Worm (Caenorhabditis elegans) whole organism, L2 larva: Measurements from ENCODE around the gene F54E2.5.

Experiments used
- C34F6.9 ChIP-seq: fragments of 150-350 bp; optimal IDR thresholded peaks from 2 replicates; lab custom pipeline; 2014; ENCODE audit warnings: missing biosample characterization, missing genetic modification characterization
- F13H6.1 ChIP-seq: sonication (generic microtip); optimal IDR thresholded peaks from 2 replicates; lab custom pipeline; 2016; ENCODE audit warnings: missing genetic modification characterization, missing compliant biosample characterization
- ZK546.5 ChIP-seq: sonication (generic microtip); optimal IDR thresholded peaks from 2 replicates; lab custom pipeline; 2017; ENCODE audit warnings: missing biosample characterization, missing genetic modification characterization
- alr-1 ChIP-seq: fragments of 150-350 bp; optimal IDR thresholded peaks from 2 replicates; lab custom pipeline; 2014; ENCODE audit warnings: missing biosample characterization, missing genetic modification characterization
- ama-1 ChIP-seq: fragments of 150-350 bp; optimal IDR thresholded peaks from 2 replicates; lab custom pipeline; 2018; ENCODE audit warnings: inconsistent platforms
- ceh-16 ChIP-seq: fragments of 150-350 bp; optimal IDR thresholded peaks from 2 replicates; lab custom pipeline; 2014; ENCODE audit warnings: missing biosample characterization, missing genetic modification characterization
- crh-2 ChIP-seq: sonication (generic microtip); optimal IDR thresholded peaks from 2 replicates; lab custom pipeline; 2017; ENCODE audit warnings: missing biosample characterization, missing genetic modification characterization
- dmd-4 ChIP-seq: sonication (generic microtip); optimal IDR thresholded peaks from 2 replicates; lab custom pipeline; 2017; ENCODE audit warnings: missing biosample characterization, missing genetic modification characterization
- elt-1 ChIP-seq: fragments of 150-350 bp; optimal IDR thresholded peaks from 2 replicates; lab custom pipeline; 2014; ENCODE audit warnings: missing biosample characterization, missing genetic modification characterization
- elt-3 ChIP-seq: sonication (generic microtip); optimal IDR thresholded peaks from 2 replicates; lab custom pipeline; 2017; ENCODE audit warnings: missing biosample characterization, missing genetic modification characterization
- gmeb-1 ChIP-seq: fragments of 150-350 bp; optimal IDR thresholded peaks from 2 replicates; lab custom pipeline; 2014; ENCODE audit warnings: missing biosample characterization, missing genetic modification characterization
- lin-11 ChIP-seq: fragments of 150-350 bp; sonication (generic microtip); optimal IDR thresholded peaks from 2 replicates; lab custom pipeline; 2014; ENCODE audit warnings: missing biosample characterization, missing genetic modification characterization, inconsistent platforms, mixed read lengths
- lin-39 ChIP-seq: fragments of 150-350 bp; optimal IDR thresholded peaks from 2 replicates; lab custom pipeline; 2014; ENCODE audit warnings: missing biosample characterization, missing genetic modification reagents, missing genetic modification characterization
- lsy-2 ChIP-seq, 2 experiments: fragments of 150-350 bp in 1 of 2; sonication (generic microtip) in 1 of 2; optimal IDR thresholded peaks; 2 replicates each; lab custom pipeline; 2014 to 2017; ENCODE audit warnings: missing biosample characterization in 2 of 2, missing genetic modification characterization in 2 of 2
- mab-5 ChIP-seq: fragments of 150-350 bp; optimal IDR thresholded peaks from 2 replicates; lab custom pipeline; 2014; ENCODE audit warnings: missing biosample characterization, missing genetic modification characterization
- mdl-1 ChIP-seq, 2 experiments: fragments of 150-350 bp in 1 of 2; sonication (generic microtip) in 1 of 2; optimal IDR thresholded peaks; 2 replicates each; lab custom pipeline; 2017; ENCODE audit warnings: missing biosample characterization in 2 of 2, missing genetic modification characterization in 2 of 2
- nhr-11 ChIP-seq: fragments of 150-350 bp; optimal IDR thresholded peaks from 2 replicates; lab custom pipeline; 2014; ENCODE audit warnings: missing biosample characterization, missing genetic modification characterization
- nhr-12 ChIP-seq: fragments of 150-350 bp; optimal IDR thresholded peaks from 2 replicates; lab custom pipeline; 2014; ENCODE audit warnings: missing biosample characterization, missing genetic modification characterization
- nhr-129 ChIP-seq: fragments of 150-350 bp; optimal IDR thresholded peaks from 2 replicates; lab custom pipeline; 2014; ENCODE audit warnings: missing biosample characterization, missing genetic modification characterization
- nhr-21 ChIP-seq: fragments of 150-350 bp; optimal IDR thresholded peaks from 2 replicates; lab custom pipeline; 2014; ENCODE audit warnings: missing biosample characterization, missing genetic modification characterization
- nhr-237 ChIP-seq: fragments of 150-350 bp; optimal IDR thresholded peaks from 2 replicates; lab custom pipeline; 2014; ENCODE audit warnings: missing biosample characterization, missing genetic modification characterization
- nhr-6 ChIP-seq: fragments of 150-350 bp; optimal IDR thresholded peaks from 2 replicates; lab custom pipeline; 2014; ENCODE audit warnings: missing biosample characterization, missing genetic modification characterization
- nhr-77 ChIP-seq: fragments of 150-350 bp; optimal IDR thresholded peaks from 2 replicates; lab custom pipeline; 2014; ENCODE audit warnings: missing biosample characterization, missing genetic modification characterization
- peb-1 ChIP-seq: fragments of 150-350 bp; optimal IDR thresholded peaks from 2 replicates; lab custom pipeline; 2014; ENCODE audit warnings: missing biosample characterization, missing genetic modification characterization
- skn-1 ChIP-seq: sonication (generic microtip); optimal IDR thresholded peaks from 2 replicates; lab custom pipeline; 2017; ENCODE audit warnings: missing biosample characterization, missing genetic modification characterization
- sma-3 ChIP-seq: sonication (generic microtip); optimal IDR thresholded peaks from 2 replicates; lab custom pipeline; 2016; ENCODE audit warnings: missing genetic modification reagents, missing genetic modification characterization, missing compliant biosample characterization
- sma-9 ChIP-seq, 2 experiments: fragments of 150-350 bp in 1 of 2; sonication (generic microtip) in 1 of 2; optimal IDR thresholded peaks; 2 replicates each; lab custom pipeline; 2014 to 2016; ENCODE audit warnings: missing genetic modification characterization in 2 of 2, mild to moderate bottlenecking in 1 of 2, missing biosample characterization in 1 of 2, missing compliant biosample characterization in 1 of 2, missing genetic modification reagents in 1 of 2, moderate library complexity in 1 of 2
- snpc-4 ChIP-seq: fragments of 150-350 bp; optimal IDR thresholded peaks from 2 replicates; lab custom pipeline; 2014; ENCODE audit warnings: missing biosample characterization, missing genetic modification characterization
- unc-55 ChIP-seq: fragments of 150-350 bp; sonication (generic microtip); optimal IDR thresholded peaks from 3 replicates; lab custom pipeline; 2014; ENCODE audit warnings: missing biosample characterization, missing genetic modification reagents, missing genetic modification characterization
- zag-1 ChIP-seq: fragments of 150-350 bp; optimal IDR thresholded peaks from 2 replicates; lab custom pipeline; 2014; ENCODE audit warnings: missing biosample characterization, missing genetic modification characterization
- ztf-1 ChIP-seq: fragments of 200-800 bp; sonication (Bioruptor generic); conservative IDR thresholded peaks from 2 replicates; pipeline ENCODE4 v1.3.6; 2022; ENCODE audit warnings: missing genetic modification characterization, missing compliant biosample characterization
- ztf-4 ChIP-seq: fragments of 150-350 bp; optimal IDR thresholded peaks from 2 replicates; lab custom pipeline; 2014; ENCODE audit warnings: missing biosample characterization, missing genetic modification characterization

F54E2.5 gene

ce11 chrV:2815956-2816355 lies at the start of gene F54E2.5:
TSS of gene F54E2.5 (minus strand) at chrV:2816056.
- TF ChIP-seq C34F6.9 (tag; lab: Kevin White, UChicago) (no peak), ceh-16 (tag; lab: Kevin White, UChicago) (no peak)

ce11 chrV:2864899-2865298 lies 49.0 kb upstream of the F54E2.5 start, which contains the start of gene srh-240:
TSS of gene srh-240 (plus strand) at chrV:2865199.
- TF ChIP-seq mdl-1 (tag; optimal IDR thresholded peaks at IDR 0.05; lab: Kevin White, UChicago) = no peak

- no peak for TF ChIP-seq unc-55 (GFP tag; lab: Kevin White, UChicago)
- no peak for TF ChIP-seq F13H6.1 (tag; lab: Kevin White, UChicago)
- no peak for TF ChIP-seq mab-5 (tag; lab: Kevin White, UChicago)
- no peak for TF ChIP-seq C34F6.9 (tag; lab: Kevin White, UChicago)
- TF ChIP-seq nhr-77 (tag; lab: Kevin White, UChicago) = no peak
- TF ChIP-seq alr-1 = no peak
- no peak for TF ChIP-seq lin-39 (tag; lab: Kevin White, UChicago)
- TF ChIP-seq lin-11 = no peak
- no peak for TF ChIP-seq nhr-6 (tag; lab: Kevin White, UChicago)
- TF ChIP-seq sma-3 = no peak
- no peak for TF ChIP-seq lsy-2 (tag; optimal IDR thresholded peaks at IDR 0.05; lab: Kevin White, UChicago)
- TF ChIP-seq ceh-16 (tag; lab: Kevin White, UChicago) = no peak
- no peak for TF ChIP-seq nhr-129 (tag; lab: Kevin White, UChicago)
- TF ChIP-seq ztf-1 (GFP tag; lab: Robert Waterston, UW) = no peak
- no peak for TF ChIP-seq nhr-12 (tag; lab: Kevin White, UChicago)
- TF ChIP-seq, all 48 proteins: peak for 0
These were observed 47.2 kb upstream of the F54E2.5 start, which contains the start of gene srh-272 for ce11 chrV:2863033-2863432. TSS of gene srh-272 (plus strand) at chrV:2863333.

ce11 chrV:2861505-2861904 lies 45.6 kb upstream of the F54E2.5 start, which contains the start of gene srh-270:
TSS of gene srh-270 (minus strand) at chrV:2861605.
- no peak for TF ChIP-seq ama-1 (lab: Kevin White, UChicago)
- TF ChIP-seq unc-55 (GFP tag; lab: Kevin White, UChicago) = no peak
- TF ChIP-seq nhr-6 (tag; lab: Kevin White, UChicago) = no peak
- no peak for TF ChIP-seq sma-3
- TF ChIP-seq elt-1 = no peak
- no peak for TF ChIP-seq nhr-129 (tag; lab: Kevin White, UChicago)
- TF ChIP-seq C34F6.9 (tag; lab: Kevin White, UChicago) = no peak
- TF ChIP-seq nhr-237 (tag; lab: Kevin White, UChicago) = no peak
- no peak for TF ChIP-seq skn-1 (tag; lab: Kevin White, UChicago)
- TF ChIP-seq ztf-4 (tag; lab: Kevin White, UChicago) = no peak
- TF ChIP-seq nhr-11 = no peak
- no peak for TF ChIP-seq dmd-4 (tag; lab: Kevin White, UChicago)
- no peak for TF ChIP-seq gmeb-1 (tag; lab: Kevin White, UChicago)
- no peak for TF ChIP-seq mdl-1 (tag; optimal IDR thresholded peaks at IDR 0.05; lab: Kevin White, UChicago)
- TF ChIP-seq ceh-16 (tag; lab: Kevin White, UChicago) = no peak
- no peak for TF ChIP-seq snpc-4 (tag; lab: Kevin White, UChicago)

- no peak for TF ChIP-seq zag-1
- TF ChIP-seq nhr-21 (tag; lab: Kevin White, UChicago) = no peak
- no peak for TF ChIP-seq snpc-4 (tag; lab: Kevin White, UChicago)
- no peak for TF ChIP-seq ZK546.5
- TF ChIP-seq gmeb-1 (tag; lab: Kevin White, UChicago) = no peak
- TF ChIP-seq ztf-4 (tag; lab: Kevin White, UChicago) = no peak
- no peak for TF ChIP-seq crh-2
- no peak for TF ChIP-seq nhr-11
- no peak for TF ChIP-seq peb-1 (tag; lab: Kevin White, UChicago)
- no peak for TF ChIP-seq alr-1
- TF ChIP-seq nhr-77 (tag; lab: Kevin White, UChicago) = no peak
- no peak for TF ChIP-seq elt-3 (tag; lab: Kevin White, UChicago)
These were observed 43.9 kb upstream of the F54E2.5 start, which contains the start of gene srj-54 for ce11 chrV:2859738-2860137. TSS of gene srj-54 (minus strand) at chrV:2859838.

- no peak for TF ChIP-seq sma-9 (GFP tag; optimal IDR thresholded peaks at IDR 0.05; lab: Kevin White, UChicago)
- no peak for TF ChIP-seq sma-9 (tag; optimal IDR thresholded peaks at IDR 0.05; lab: Kevin White, UChicago)
These were observed 42.0 kb upstream of the F54E2.5 start, which contains the start of gene srj-55 for ce11 chrV:2857842-2858241. TSS of gene srj-55 (minus strand) at chrV:2857942.
